Fruit fly (Drosophila melanogaster): ENCODE results near the gene Ir85a.
A peak's percentile ranks its signal among the peaks of the same experiment; 100 is the strongest.

The Ir85a gene

DNA sequence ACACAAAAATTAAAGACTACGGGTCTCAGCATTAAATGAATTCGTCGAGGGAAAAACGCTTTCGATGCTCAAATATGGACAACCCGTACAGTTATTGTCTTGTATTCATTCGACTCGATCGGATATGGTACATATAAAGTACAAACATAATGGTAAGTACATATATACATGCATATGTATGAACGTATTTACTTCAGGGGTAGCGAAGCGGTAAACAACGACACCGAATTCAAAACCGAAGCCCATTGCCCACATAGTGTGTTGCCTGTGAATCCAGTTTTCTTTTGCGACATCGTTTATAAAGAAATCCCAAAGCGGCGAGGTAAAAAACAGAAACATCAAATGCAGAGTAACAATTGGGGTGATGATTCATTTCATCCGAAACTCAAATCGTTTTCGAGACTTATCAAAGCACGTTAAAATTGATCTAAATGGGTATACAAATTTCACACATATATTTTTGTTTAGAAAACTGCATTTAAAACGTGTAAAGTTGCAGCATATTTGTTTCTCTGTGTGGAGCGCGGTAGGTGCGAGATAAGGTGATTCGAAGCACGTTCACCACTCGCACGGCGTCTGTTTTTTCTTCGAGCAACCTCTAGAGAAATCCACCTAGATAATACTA lies 18.0 kb downstream of the Ir85a start (continued):
- TF ChIP-seq CG18599 (GFP tag; optimal IDR thresholded peaks at IDR 0.05): peak; percentile 38
- TF ChIP-seq da (GFP tag; optimal IDR thresholded peaks at IDR 0.05): no peak
- TF ChIP-seq dati (GFP tag; IDR thresholded peaks at IDR 0.05): no peak
- peak; percentile 75 for TF ChIP-seq seq (GFP tag; IDR thresholded peaks at IDR 0.05)
- TF ChIP-seq CG8388 (GFP tag; optimal IDR thresholded peaks at IDR 0.05): peak; percentile 16
- TF ChIP-seq CG15269 (tag; optimal IDR thresholded peaks at IDR 0.05): peak; percentile 63
- TF ChIP-seq C15 (GFP tag; IDR thresholded peaks at IDR 0.05): no peak
- TF ChIP-seq knrl (GFP tag; IDR thresholded peaks at IDR 0.05; ENCODE audit: partially characterized antibody): no peak
- peak; percentile 82 for TF ChIP-seq pros (GFP tag; optimal IDR thresholded peaks at IDR 0.05)
- no peak for TF ChIP-seq D (optimal IDR thresholded peaks at IDR 0.05)
- peak; percentile 7 for TF ChIP-seq D (GFP tag; optimal IDR thresholded peaks at IDR 0.05)
- TF ChIP-seq jigr1 (GFP tag; IDR thresholded peaks at IDR 0.05): no peak
- peak; percentile 56 for TF ChIP-seq bab2 (GFP tag; optimal IDR thresholded peaks at IDR 0.05)
- peak; percentile 12 for TF ChIP-seq CG6254 (GFP tag; optimal IDR thresholded peaks at IDR 0.05)
- peak; percentile 87 for TF ChIP-seq Med (GFP tag)
- peak; percentile 19 for TF ChIP-seq az2 (GFP tag; optimal IDR thresholded peaks at IDR 0.05)
- no peak for TF ChIP-seq Ets97D (GFP tag; optimal IDR thresholded peaks at IDR 0.05)
- TF ChIP-seq sens-2 (GFP tag; IDR thresholded peaks at IDR 0.05): no peak
- TF ChIP-seq Atf-2 (GFP tag; optimal IDR thresholded peaks at IDR 0.05): peak; percentile 42
- TF ChIP-seq dmrt11E (tag; optimal IDR thresholded peaks at IDR 0.05): peak; percentile 36
- TF ChIP-seq fu2 (GFP tag; optimal IDR thresholded peaks at IDR 0.05): no peak
- no peak for TF ChIP-seq Poxn (GFP tag; IDR thresholded peaks at IDR 0.05)
- peak; percentile 44 for TF ChIP-seq CG2712 (tag; optimal IDR thresholded peaks at IDR 0.05)
- TF ChIP-seq CG8290 (GFP tag; optimal IDR thresholded peaks at IDR 0.05): no peak
- peak in 1 of 2 experiments; percentile 23 for TF ChIP-seq CG8290 (tag; optimal IDR thresholded peaks at IDR 0.05)
- peak; percentile 19 for TF ChIP-seq CG30431 (GFP tag; optimal IDR thresholded peaks at IDR 0.05)
- TF ChIP-seq NfI (GFP tag; optimal IDR thresholded peaks at IDR 0.05): peak; percentile 15
- peak; percentile 43 for TF ChIP-seq nau (GFP tag; optimal IDR thresholded peaks at IDR 0.05)
- no peak for TF ChIP-seq zf30C (GFP tag; optimal IDR thresholded peaks at IDR 0.05)
- TF ChIP-seq CG12155 (GFP tag; optimal IDR thresholded peaks at IDR 0.05): peak; percentile 35
- TF ChIP-seq CG8765 (GFP tag; IDR thresholded peaks at IDR 0.05): no peak
- peak; percentile 71 for TF ChIP-seq Ptx1 (GFP tag; IDR thresholded peaks at IDR 0.05)
- TF ChIP-seq slbo (GFP tag; IDR thresholded peaks at IDR 0.05): peak; percentile 67
- TF ChIP-seq chif (GFP tag; optimal IDR thresholded peaks at IDR 0.05): peak in 1 of 2 experiments; percentile 38
- peak; percentile 59 for TF ChIP-seq org-1 (GFP tag; optimal IDR thresholded peaks at IDR 0.05)
- peak; percentile 46 for TF ChIP-seq ind (GFP tag; optimal IDR thresholded peaks at IDR 0.05)
- TF ChIP-seq CG12104 (GFP tag; optimal IDR thresholded peaks at IDR 0.05): no peak
- peak; percentile 41 for TF ChIP-seq shn (GFP tag; optimal IDR thresholded peaks at IDR 0.05)
- TF ChIP-seq Dip2 (GFP tag; IDR thresholded peaks at IDR 0.05): no peak
- 0 out of 3 replicates have a peak, but pooled peaks have one; percentile 24 for TF ChIP-seq otp (GFP tag; IDR thresholded peaks at IDR 0.05)
- peak; percentile 40 for TF ChIP-seq Deaf1 (tag; optimal IDR thresholded peaks at IDR 0.05)
- TF ChIP-seq Camta (GFP tag; optimal IDR thresholded peaks at IDR 0.05): peak; percentile 40
- TF ChIP-seq gem (tag; optimal IDR thresholded peaks at IDR 0.05): peak; percentile 66
- peak; percentile 61 for TF ChIP-seq sisA (GFP tag; IDR thresholded peaks at IDR 0.05)
- 0 out of 3 replicates have a peak, but pooled peaks have one; percentile 40 for TF ChIP-seq CG7357 (GFP tag; IDR thresholded peaks at IDR 0.05)
- peak; percentile 12 for TF ChIP-seq Fer2 (tag; optimal IDR thresholded peaks at IDR 0.05)
- TF ChIP-seq lola (GFP tag; optimal IDR thresholded peaks at IDR 0.05): peak in 1 of 3 experiments; percentile 16
- peak; percentile 53 for TF ChIP-seq CG7839 (tag; optimal IDR thresholded peaks at IDR 0.05)
- TF ChIP-seq esg (GFP tag; conservative IDR thresholded peaks at IDR 0.05): peak; percentile 32; the same call in 1 of the 2 replicates
- TF ChIP-seq chinmo (GFP tag; IDR thresholded peaks at IDR 0.05; ENCODE audit: partially characterized antibody): 0 out of 4 replicates have a peak, but pooled peaks have one; percentile 13

Data from whole organism, embryonic.